Fruit fly (Drosophila melanogaster) whole organism, adult: ENCODE results near the gene Ccm3.

Experiments used
- CG11617 ChIP-seq: fragments of 200-800 bp; sonication (Bioruptor generic); optimal IDR thresholded peaks from 2 replicates; lab custom pipeline; 2017; ENCODE audit warnings: mild to moderate bottlenecking, missing biosample characterization, missing genetic modification reagents, missing genetic modification characterization
- CG12768 ChIP-seq: fragments of 200-800 bp; sonication (Bioruptor generic); optimal IDR thresholded peaks from 2 replicates; lab custom pipeline; 2017; ENCODE audit warnings: missing biosample characterization, missing genetic modification characterization, mild to moderate bottlenecking, moderate library complexity, missing genetic modification reagents
- CG14711 ChIP-seq: fragments of 200-800 bp; sonication (Bioruptor generic); optimal IDR thresholded peaks from 2 replicates; lab custom pipeline; 2018; ENCODE audit warnings: missing biosample characterization, mild to moderate bottlenecking, missing genetic modification characterization, moderate library complexity
- CG1620 ChIP-seq: fragments of 200-800 bp; sonication (Bioruptor generic); optimal IDR thresholded peaks from 2 replicates; lab custom pipeline; 2016; ENCODE audit warnings: missing biosample characterization, missing genetic modification characterization
- CG33017 ChIP-seq: fragments of 200-800 bp; sonication (Bioruptor generic); optimal IDR thresholded peaks from 2 replicates; lab custom pipeline; 2018; ENCODE audit warnings: missing biosample characterization, mild to moderate bottlenecking, missing genetic modification characterization, moderate library complexity
- CG5204 ChIP-seq: fragments of 200-800 bp; sonication (Bioruptor generic); optimal IDR thresholded peaks from 2 replicates; lab custom pipeline; 2016; ENCODE audit warnings: missing biosample characterization, missing genetic modification characterization
- CG7045 ChIP-seq: fragments of 200-800 bp; sonication (Bioruptor generic); optimal IDR thresholded peaks from 2 replicates; lab custom pipeline; 2017; ENCODE audit warnings: missing biosample characterization, mild to moderate bottlenecking, missing genetic modification characterization
- CG7101 ChIP-seq: fragments of 200-800 bp; sonication (Bioruptor generic); optimal IDR thresholded peaks from 2 replicates; lab custom pipeline; 2018; ENCODE audit warnings: missing biosample characterization, mild to moderate bottlenecking, missing genetic modification characterization, moderate library complexity
- Clk ChIP-seq: fragments of 200-800 bp; sonication (Bioruptor generic); optimal IDR thresholded peaks from 2 replicates; lab custom pipeline; 2017; ENCODE audit warnings: missing biosample characterization, missing genetic modification characterization
- Crg-1 ChIP-seq: fragments of 200-800 bp; sonication (Bioruptor generic); optimal IDR thresholded peaks from 2 replicates; lab custom pipeline; 2016; ENCODE audit warnings: missing biosample characterization, missing genetic modification characterization
- Hr96 ChIP-seq: fragments of 200-800 bp; sonication (Bioruptor generic); optimal IDR thresholded peaks from 2 replicates; lab custom pipeline; 2016; ENCODE audit warnings: missing biosample characterization, missing genetic modification characterization
- Mnt ChIP-seq: fragments of 200-800 bp; sonication (Bioruptor generic); optimal IDR thresholded peaks from 2 replicates; lab custom pipeline; 2016; ENCODE audit warnings: missing biosample characterization, mild to moderate bottlenecking, missing genetic modification characterization
- bab1 ChIP-seq: fragments of 200-800 bp; sonication (Bioruptor generic); optimal IDR thresholded peaks from 3 replicates; lab custom pipeline; 2019; ENCODE audit warnings: missing biosample characterization, mild to moderate bottlenecking, missing genetic modification characterization, moderate library complexity
- cic ChIP-seq: fragments of 200-800 bp; sonication (Bioruptor generic); optimal IDR thresholded peaks from 2 replicates; lab custom pipeline; 2017; ENCODE audit warnings: missing biosample characterization, mild to moderate bottlenecking, missing genetic modification characterization, moderate library complexity
- cnc ChIP-seq, 2 experiments: fragments of >200 bp; optimal IDR thresholded peaks; 2 replicates each; lab custom pipeline; 2017
- kay ChIP-seq: fragments of 200-800 bp; sonication (Bioruptor generic); peaks from one replicate; lab custom pipeline; 2016; ENCODE audit warnings: missing biosample characterization, missing genetic modification characterization, borderline replicate concordance
- ovo ChIP-seq: fragments of 200-800 bp; sonication (Bioruptor generic); optimal IDR thresholded peaks from 2 replicates; lab custom pipeline; 2016; ENCODE audit warnings: missing biosample characterization, missing genetic modification characterization
- pad ChIP-seq: fragments of 200-800 bp; sonication (Bioruptor generic); optimal IDR thresholded peaks from 3 replicates; lab custom pipeline; 2017; ENCODE audit warnings: missing biosample characterization, missing genetic modification characterization, mild to moderate bottlenecking, moderate library complexity, missing genetic modification reagents
- tj ChIP-seq: fragments of 200-800 bp; sonication (Bioruptor generic); optimal IDR thresholded peaks from 3 replicates; lab custom pipeline; 2017; ENCODE audit warnings: missing biosample characterization, mild to moderate bottlenecking, missing genetic modification characterization, moderate library complexity
- toe ChIP-seq: fragments of 200-800 bp; sonication (Bioruptor generic); optimal IDR thresholded peaks from 2 replicates; lab custom pipeline; 2016; ENCODE audit warnings: missing biosample characterization, missing genetic modification characterization

The Ccm3 gene

dm6 chr3R:15408131-15408731 is 36.5 kb downstream of the Ccm3 start, which contains the start of gene Atx2:
Gene Atx2, plus strand, starts transcription at chr3R:15408423.
- TF ChIP-seq bab1 (GFP tag; lab: Kevin White, UChicago) (peak; percentile 62), CG1620 (GFP tag; lab: Kevin White, UChicago) (peak; percentile 64), tj (GFP tag; lab: Kevin White, UChicago) (peak; percentile 44), kay (GFP tag; lab: Kevin White, UChicago) (no peak), CG11617 (GFP tag; lab: Kevin White, UChicago) (peak; percentile 20), Crg-1 (GFP tag; lab: Kevin White, UChicago) (peak; percentile 80), CG33017 (tag; lab: Kevin White, UChicago) (no peak), CG7101 (tag; lab: Kevin White, UChicago) (peak; percentile 57), Hr96 (GFP tag; lab: Kevin White, UChicago) (peak; percentile 62), pad (GFP tag; lab: Kevin White, UChicago) (peak; percentile 31), CG7045 (no peak), toe (GFP tag; lab: Kevin White, UChicago) (peak; percentile 56), Mnt (peak; percentile 49), CG12768 (GFP tag; lab: Kevin White, UChicago) (no peak), CG5204 (peak; percentile 29), ovo (peak; percentile 38), Clk (GFP tag; lab: Kevin White, UChicago) (no peak), CG14711 (peak; percentile 41), cnc (optimal IDR thresholded peaks at IDR 0.05; lab: Kevin White, UChicago) (no peak), cic (GFP tag; lab: Kevin White, UChicago) (peak; percentile 32)

- no peak for TF ChIP-seq ovo
- TF ChIP-seq CG14711 = no peak
- TF ChIP-seq CG1620 (GFP tag; lab: Kevin White, UChicago) = no peak
- no peak for TF ChIP-seq pad (GFP tag; lab: Kevin White, UChicago)
- no peak for TF ChIP-seq Crg-1 (GFP tag; lab: Kevin White, UChicago)
- no peak for TF ChIP-seq cnc (optimal IDR thresholded peaks at IDR 0.05; lab: Kevin White, UChicago)
- no peak for TF ChIP-seq Clk (GFP tag; lab: Kevin White, UChicago)
- no peak for TF ChIP-seq CG7045
- no peak for TF ChIP-seq tj (GFP tag; lab: Kevin White, UChicago)
- TF ChIP-seq CG33017 (tag; lab: Kevin White, UChicago) = no peak
Measured at dm6 chr3R:15409110-15409771, 37.5 kb downstream of the Ccm3 start.

DNA sequence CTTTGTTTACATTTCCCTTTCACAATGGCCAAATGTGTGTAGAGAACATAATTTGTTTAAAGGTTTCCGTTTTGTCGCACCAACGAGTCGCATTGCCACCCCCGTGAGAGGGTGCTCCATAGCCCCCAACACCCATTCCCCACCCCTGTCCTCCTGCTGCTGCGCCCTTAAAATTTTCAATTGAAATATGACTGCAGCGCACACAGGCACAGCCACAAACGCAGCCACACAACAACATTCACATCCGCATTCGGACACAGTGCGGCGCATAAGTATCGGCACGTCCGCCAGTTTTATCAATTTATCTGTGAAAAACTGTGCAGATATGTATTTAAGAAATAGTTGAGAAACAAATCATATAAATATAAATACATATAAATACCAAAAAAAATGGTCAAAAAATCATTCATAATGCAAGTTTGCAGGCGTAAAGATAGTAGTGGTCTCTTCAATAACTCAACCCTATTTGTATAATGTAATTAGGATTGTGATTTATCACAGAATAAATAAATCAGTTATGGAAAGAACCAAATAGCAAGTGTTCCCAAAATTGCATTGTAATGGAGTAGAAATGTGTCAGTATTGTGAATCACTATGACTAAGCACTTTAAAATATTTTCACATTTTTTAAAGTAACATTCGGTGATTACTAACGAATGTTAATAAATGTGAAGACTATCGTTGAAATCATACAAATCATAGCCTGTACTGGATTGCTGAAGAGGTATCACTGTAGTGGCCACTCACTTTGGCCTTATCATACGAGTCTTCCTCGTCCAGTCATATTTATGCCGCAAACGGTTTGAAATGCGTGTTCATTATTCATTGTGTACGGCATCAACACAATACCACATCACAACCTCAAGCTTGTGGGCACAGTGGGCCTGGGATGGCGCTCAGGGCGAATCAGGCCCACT is 38.3 kb downstream of the Ccm3 start:
- peak; percentile 9 for TF ChIP-seq CG1620 (GFP tag; lab: Kevin White, UChicago)
- TF ChIP-seq kay (GFP tag; lab: Kevin White, UChicago) = no peak
- TF ChIP-seq CG7045 = peak; percentile 26
- TF ChIP-seq CG5204 = peak; percentile 43
- no peak for TF ChIP-seq CG7101 (tag; lab: Kevin White, UChicago)
- peak; percentile 65 to 67 for TF ChIP-seq cnc (optimal IDR thresholded peaks at IDR 0.05; lab: Kevin White, UChicago)

DNA sequence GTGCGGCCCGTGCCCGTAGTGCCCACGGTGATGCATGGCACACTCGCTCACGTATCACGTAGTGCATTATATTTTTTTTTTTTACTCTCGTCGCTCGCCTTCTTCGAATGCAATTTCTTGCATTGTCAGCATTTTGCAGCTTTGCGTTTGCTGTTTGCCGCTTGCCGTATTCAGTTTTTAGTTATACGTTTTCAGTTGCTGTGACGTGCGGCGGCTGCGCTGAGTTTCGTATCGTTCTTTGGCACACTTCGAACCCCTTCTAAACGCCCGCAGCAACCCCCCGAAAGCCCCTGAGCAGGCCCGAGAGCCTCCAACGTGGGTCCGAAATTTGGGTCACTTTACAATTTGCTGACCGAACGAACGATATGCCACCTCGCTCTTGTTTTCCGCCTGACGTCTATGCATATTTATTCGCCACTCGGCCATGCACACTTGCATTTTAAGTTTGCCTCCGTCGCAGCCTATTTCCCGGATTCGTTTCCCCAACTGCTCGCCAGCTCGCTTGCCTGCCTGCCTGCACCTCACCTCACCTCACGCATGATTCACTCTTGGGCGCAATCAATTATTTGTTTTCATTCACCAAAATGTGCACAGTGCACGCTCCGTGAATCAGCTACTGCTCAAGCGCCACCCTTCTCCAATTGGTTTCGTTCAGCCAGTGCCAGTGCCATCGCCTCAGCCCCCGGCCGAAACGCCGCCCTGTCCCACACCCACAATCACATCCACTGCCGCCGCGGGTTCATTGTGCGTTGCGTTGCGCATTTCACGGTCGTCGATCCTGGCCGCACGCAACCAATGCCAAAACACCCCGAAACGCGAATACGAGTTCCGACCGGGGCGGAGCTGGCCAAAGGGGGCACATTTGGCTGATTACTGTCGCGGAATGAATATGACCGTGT is 39.2 kb downstream of the Ccm3 start:
- TF ChIP-seq CG14711 (no peak), CG7101 (tag; lab: Kevin White, UChicago) (no peak), CG12768 (GFP tag; lab: Kevin White, UChicago) (peak; percentile 65), cic (GFP tag; lab: Kevin White, UChicago) (no peak), kay (GFP tag; lab: Kevin White, UChicago) (peak; percentile 79), bab1 (GFP tag; lab: Kevin White, UChicago) (no peak), tj (GFP tag; lab: Kevin White, UChicago) (peak; percentile 99), Mnt (no peak), ovo (no peak), CG33017 (tag; lab: Kevin White, UChicago) (no peak), CG1620 (GFP tag; lab: Kevin White, UChicago) (no peak), CG5204 (no peak), Hr96 (GFP tag; lab: Kevin White, UChicago) (no peak)

- TF ChIP-seq toe (GFP tag; lab: Kevin White, UChicago) = no peak
- no peak for TF ChIP-seq cic (GFP tag; lab: Kevin White, UChicago)
- TF ChIP-seq CG7045 = no peak
Measured at dm6 chr3R:15414936-15415601, 43.3 kb downstream of the Ccm3 start.
